Worm (Caenorhabditis elegans) whole organism, midembryonic: ENCODE measurements around the gene sri-53.

Experiments
- T22C8.4 ChIP-seq: fragments of 200-800 bp; sonication (Bioruptor generic); IDR thresholded peaks from 2 replicates; pipeline ENCODE4 v1.3.6; 2022; ENCODE audit warnings: missing genetic modification characterization, missing compliant biosample characterization
- cog-1 ChIP-seq: sonication (generic microtip); optimal IDR thresholded peaks from 2 replicates; lab custom pipeline; 2016; ENCODE audit warnings: missing genetic modification characterization, missing compliant biosample characterization
- flt-1 ChIP-seq: fragments of 200-800 bp; sonication (Bioruptor generic); IDR thresholded peaks from 2 replicates; pipeline ENCODE4 v1.3.6; 2022; ENCODE audit warnings: missing genetic modification characterization, missing compliant biosample characterization
- klf-2 ChIP-seq: fragments of 200-800 bp; sonication (Bioruptor generic); conservative IDR thresholded peaks from 2 replicates; pipeline ENCODE4 v1.3.6; 2022; ENCODE audit warnings: missing genetic modification reagents, missing genetic modification characterization, missing compliant biosample characterization
- tab-1 ChIP-seq: fragments of 200-800 bp; sonication (Bioruptor generic); IDR thresholded peaks from 2 replicates; pipeline ENCODE4 v1.3.6; 2022; ENCODE audit warnings: missing genetic modification characterization, missing compliant biosample characterization
- ztf-23 ChIP-seq: fragments of 200-800 bp; sonication (Bioruptor generic); IDR thresholded peaks from 2 replicates; pipeline ENCODE4 v1.3.6; 2022; ENCODE audit warnings: missing genetic modification reagents, missing genetic modification characterization, missing compliant biosample characterization

- TF ChIP-seq ztf-23 (GFP tag; lab: Robert Waterston, UW) (no peak), T22C8.4 (no peak), flt-1 (GFP tag; lab: Robert Waterston, UW) (no peak), tab-1 (GFP tag; lab: Robert Waterston, UW) (no peak), cog-1 (no peak), klf-2 (no peak)
Observed at ce11 chrII:3196966-3197365, 5.5 kb downstream of the sri-53 start, which contains the start of gene gcy-15.
